Fruit fly (Drosophila melanogaster) whole organism, wandering third instar larva: ENCODE results near the gene Srpk79D.

ENCODE experiments used
- Abd-B ChIP-seq: fragments of >200 bp; optimal IDR thresholded peaks from 2 replicates; lab custom pipeline; 2017; ENCODE audit warnings: missing biosample characterization, missing genetic modification characterization
- Hr78 ChIP-seq: fragments of >200 bp; optimal IDR thresholded peaks from 2 replicates; lab custom pipeline; 2017; ENCODE audit warnings: missing biosample characterization, missing genetic modification characterization
- psq ChIP-seq: fragments of 200-800 bp; sonication (Bioruptor generic); optimal IDR thresholded peaks from 3 replicates; lab custom pipeline; 2017; ENCODE audit warnings: missing biosample characterization, mild to moderate bottlenecking, missing genetic modification characterization, moderate library complexity

dm6 chr3L:22316913-22317312, 43.1 kb downstream of the Srpk79D start:
- TF ChIP-seq Hr78 (GFP tag; lab: Kevin White, UChicago) (no peak), Abd-B (GFP tag; lab: Kevin White, UChicago) (no peak), psq (GFP tag; lab: Kevin White, UChicago) (no peak)
